Worm (Caenorhabditis elegans) whole organism, L4 larva: ENCODE measurements around the gene C45H4.18.

Experiments used
- F49E8.2 ChIP-seq: sonication (generic microtip); optimal IDR thresholded peaks from 2 replicates; lab custom pipeline; 2016; ENCODE audit warnings: missing compliant biosample characterization, mild to moderate bottlenecking, missing genetic modification characterization, borderline replicate concordance
- T20F7.1 ChIP-seq: fragments of 200-800 bp; sonication (Bioruptor generic); optimal IDR thresholded peaks from 2 replicates; lab custom pipeline; 2018; ENCODE audit warnings: mild to moderate bottlenecking, missing genetic modification characterization, missing compliant biosample characterization
- T26A8.4 ChIP-seq: fragments of 200-800 bp; sonication (Bioruptor generic); IDR thresholded peaks from 2 replicates; pipeline ENCODE4 v1.3.6; 2022; ENCODE audit warnings: missing genetic modification characterization, missing compliant biosample characterization
- Y105C5A.15 ChIP-seq: fragments of 200-800 bp; sonication (Bioruptor generic); IDR thresholded peaks from 2 replicates; pipeline ENCODE4 v1.3.6; 2022; ENCODE audit warnings: missing genetic modification characterization, missing compliant biosample characterization
- Y5F2A.4 ChIP-seq: fragments of 200-800 bp; sonication (Bioruptor generic); optimal IDR thresholded peaks from 2 replicates; lab custom pipeline; 2018; ENCODE audit warnings: mild to moderate bottlenecking, missing genetic modification characterization, missing compliant biosample characterization
- aly-2 ChIP-seq: sonication (generic microtip); optimal IDR thresholded peaks from 2 replicates; lab custom pipeline; 2018; ENCODE audit warnings: missing biosample characterization, missing genetic modification characterization
- attf-4 ChIP-seq: sonication (generic microtip); optimal IDR thresholded peaks from 3 replicates; lab custom pipeline; 2017; ENCODE audit warnings: missing biosample characterization, missing genetic modification characterization
- ceh-20 ChIP-seq: fragments of 200-800 bp; sonication (Bioruptor generic); IDR thresholded peaks from 2 replicates; pipeline ENCODE4 v1.3.6; 2022; ENCODE audit warnings: missing genetic modification reagents, missing genetic modification characterization, missing compliant biosample characterization
- ceh-32 ChIP-seq: sonication (generic microtip); optimal IDR thresholded peaks from 2 replicates; lab custom pipeline; 2016; ENCODE audit warnings: mild to moderate bottlenecking, missing genetic modification characterization, missing compliant biosample characterization; ENCODE audit not compliant: poor library complexity
- ceh-44 ChIP-seq: fragments of 200-800 bp; sonication (Bioruptor generic); IDR thresholded peaks from 2 replicates; pipeline ENCODE4 v1.3.6; 2022; ENCODE audit warnings: missing genetic modification reagents, missing genetic modification characterization, missing compliant biosample characterization
- ceh-82 ChIP-seq: sonication (generic microtip); optimal IDR thresholded peaks from 2 replicates; lab custom pipeline; 2017; ENCODE audit warnings: missing biosample characterization, missing genetic modification characterization
- daf-16 ChIP-seq, 3 experiments: sonication (generic microtip); optimal IDR thresholded peaks; 2 replicates each; lab custom pipeline; 2016 to 2017; ENCODE audit warnings: missing genetic modification characterization in 3 of 3, missing genetic modification reagents in 3 of 3, mild to moderate bottlenecking in 2 of 3, missing compliant biosample characterization in 2 of 3, missing biosample characterization in 1 of 3, moderate library complexity in 1 of 3
- daf-8 ChIP-seq: fragments of 200-800 bp; sonication (Bioruptor generic); IDR thresholded peaks from 2 replicates; pipeline ENCODE4 v1.3.6; 2022; ENCODE audit warnings: missing genetic modification characterization, missing compliant biosample characterization
- dmd-6 ChIP-seq: fragments of 200-800 bp; sonication (Bioruptor generic); IDR thresholded peaks from 2 replicates; pipeline ENCODE4 v1.3.6; 2022; ENCODE audit warnings: missing genetic modification reagents, missing genetic modification characterization, missing compliant biosample characterization
- dpl-1 ChIP-seq: fragments of 150-350 bp; optimal IDR thresholded peaks from 2 replicates; lab custom pipeline; 2014; ENCODE audit warnings: missing biosample characterization, missing genetic modification reagents, missing genetic modification characterization
- duxl-1 ChIP-seq: sonication (generic microtip); optimal IDR thresholded peaks from 2 replicates; lab custom pipeline; 2016; ENCODE audit warnings: mild to moderate bottlenecking, missing genetic modification characterization, moderate library complexity, missing compliant biosample characterization; ENCODE audit not compliant: poor library complexity
- dve-1 ChIP-seq: sonication (generic microtip); optimal IDR thresholded peaks from 2 replicates; lab custom pipeline; 2017; ENCODE audit warnings: antibody characterized with exemption, mild to moderate bottlenecking, missing genetic modification characterization, missing compliant biosample characterization; ENCODE audit not compliant: insufficient read depth
- egl-43 ChIP-seq: fragments of 200-800 bp; sonication (Bioruptor generic); IDR thresholded peaks from 2 replicates; pipeline ENCODE4 v1.3.6; 2022; ENCODE audit warnings: missing genetic modification reagents, missing genetic modification characterization, missing compliant biosample characterization
- fos-1 ChIP-seq: fragments of 150-350 bp; optimal IDR thresholded peaks from 2 replicates; lab custom pipeline; 2014; ENCODE audit warnings: missing biosample characterization, missing genetic modification characterization
- hif-1 ChIP-seq, 2 experiments: sonication (generic microtip); optimal IDR thresholded peaks; 2 replicates each; lab custom pipeline; 2016 to 2017; ENCODE audit warnings: missing compliant biosample characterization in 2 of 2, missing genetic modification characterization in 2 of 2, missing genetic modification reagents in 2 of 2, missing genotype in 2 of 2, mild to moderate bottlenecking in 1 of 2
- hlh-11 ChIP-seq: fragments of 200-800 bp; sonication (Bioruptor generic); optimal IDR thresholded peaks from 2 replicates; lab custom pipeline; 2018; ENCODE audit warnings: mild to moderate bottlenecking, missing genetic modification characterization, missing compliant biosample characterization
- lin-38 ChIP-seq: fragments of 200-800 bp; sonication (Bioruptor generic); IDR thresholded peaks from 2 replicates; pipeline ENCODE4 v1.3.6; 2022; ENCODE audit warnings: missing genetic modification reagents, missing genetic modification characterization, missing compliant biosample characterization
- lin-39 ChIP-seq: fragments of 150-350 bp; optimal IDR thresholded peaks from 2 replicates; lab custom pipeline; 2014; ENCODE audit warnings: missing biosample characterization, missing genetic modification reagents, missing genetic modification characterization
- lsy-2 ChIP-seq, 2 experiments: fragments of 150-350 bp in 1 of 2; sonication (generic microtip) in 1 of 2; optimal IDR thresholded peaks; 2 replicates each; lab custom pipeline; 2014 to 2017; ENCODE audit warnings: missing biosample characterization in 2 of 2, missing genetic modification characterization in 2 of 2
- madf-9 ChIP-seq: fragments of 200-800 bp; sonication (Bioruptor generic); conservative IDR thresholded peaks from 2 replicates; pipeline ENCODE4 v1.3.6; 2022; ENCODE audit warnings: missing genetic modification reagents, missing genetic modification characterization, missing compliant biosample characterization
- mxl-3 ChIP-seq: fragments of 200-800 bp; sonication (Bioruptor generic); optimal IDR thresholded peaks from 2 replicates; lab custom pipeline; 2018; ENCODE audit warnings: mild to moderate bottlenecking, missing genetic modification characterization, missing compliant biosample characterization
- nhr-111 ChIP-seq: fragments of 200-800 bp; sonication (Bioruptor generic); optimal IDR thresholded peaks from 2 replicates; lab custom pipeline; 2018; ENCODE audit warnings: mild to moderate bottlenecking, missing genetic modification characterization, missing compliant biosample characterization
- nhr-237 ChIP-seq: sonication (generic microtip); optimal IDR thresholded peaks from 2 replicates; lab custom pipeline; 2017; ENCODE audit warnings: missing biosample characterization, missing genetic modification characterization
- nhr-28 ChIP-seq: fragments of 150-350 bp; optimal IDR thresholded peaks from 2 replicates; lab custom pipeline; 2014; ENCODE audit warnings: missing biosample characterization, missing genetic modification characterization
- nhr-42 ChIP-seq: fragments of 200-800 bp; sonication (Bioruptor generic); IDR thresholded peaks from 2 replicates; pipeline ENCODE4 v1.3.6; 2022; ENCODE audit warnings: missing genetic modification characterization, missing compliant biosample characterization
- nhr-76 ChIP-seq: fragments of 150-350 bp; optimal IDR thresholded peaks from 2 replicates; lab custom pipeline; 2014; ENCODE audit warnings: missing biosample characterization, missing genetic modification characterization
- rbr-2 ChIP-seq: sonication (generic microtip); optimal IDR thresholded peaks from 2 replicates; lab custom pipeline; 2016; ENCODE audit warnings: missing genotype, missing genetic modification characterization, missing compliant biosample characterization
- saeg-2 ChIP-seq: fragments of 200-800 bp; sonication (Bioruptor generic); IDR thresholded peaks from 2 replicates; pipeline ENCODE4 v1.3.6; 2022; ENCODE audit warnings: missing genetic modification reagents, missing genetic modification characterization, missing compliant biosample characterization
- set-16 ChIP-seq: fragments of 200-800 bp; sonication (Bioruptor generic); IDR thresholded peaks from 2 replicates; pipeline ENCODE4 v1.3.6; 2022; ENCODE audit warnings: missing genetic modification reagents, missing genetic modification characterization, missing compliant biosample characterization
- spr-3 ChIP-seq: fragments of 200-800 bp; sonication (Bioruptor generic); optimal IDR thresholded peaks from 2 replicates; lab custom pipeline; 2018; ENCODE audit warnings: mild to moderate bottlenecking, missing genetic modification characterization, missing compliant biosample characterization
- tra-1 ChIP-seq: fragments of 200-800 bp; sonication (Bioruptor generic); IDR thresholded peaks from 2 replicates; pipeline ENCODE4 v1.3.6; 2022; ENCODE audit warnings: missing genetic modification reagents, missing genetic modification characterization, missing compliant biosample characterization
- unc-130 ChIP-seq: sonication (generic microtip); optimal IDR thresholded peaks from 2 replicates; lab custom pipeline; 2016; ENCODE audit warnings: missing genetic modification reagents, missing genetic modification characterization, missing compliant biosample characterization
- unc-39 ChIP-seq: sonication (generic microtip); optimal IDR thresholded peaks from 2 replicates; lab custom pipeline; 2017; ENCODE audit warnings: missing biosample characterization, missing genetic modification characterization
- unc-62 ChIP-seq, 3 experiments: fragments of 150-350 bp in 1 of 3; sonication (generic microtip); optimal IDR thresholded peaks in 2 of 3; peaks in 1 of 3; 1 replicate in 1 of 3; 2 replicates in 2 of 3; lab custom pipeline; 2014 to 2017; ENCODE audit warnings: missing biosample characterization in 3 of 3, missing genetic modification characterization in 3 of 3, missing genetic modification reagents in 3 of 3, missing genotype in 1 of 3
- zip-2 ChIP-seq: fragments of 150-350 bp; optimal IDR thresholded peaks from 2 replicates; lab custom pipeline; 2014; ENCODE audit warnings: missing biosample characterization, missing genetic modification characterization

Gene C45H4.18

ce11 chrV:2126996-2127585 lies 48.3 kb upstream of the C45H4.18 start, which contains the start of gene ldp-1 (continued):
- TF ChIP-seq hlh-11 (tag; lab: Kevin White, UChicago) (peak; percentile 34), daf-8 (GFP tag; lab: Robert Waterston, UW) (no peak), nhr-42 (no peak), set-16 (GFP tag; lab: Robert Waterston, UW) (no peak), saeg-2 (GFP tag; lab: Robert Waterston, UW) (no peak), dpl-1 (peak; percentile 94), unc-62 (GFP tag; optimal IDR thresholded peaks at IDR 0.05 in 1 of 2; lab: Kevin White, UChicago) (peak in 1 of 2 experiments; percentile 88), unc-62 (tag; optimal IDR thresholded peaks at IDR 0.05; lab: Kevin White, UChicago) (no peak), Y5F2A.4 (GFP tag; lab: Kevin White, UChicago) (no peak), rbr-2 (tag; lab: Kevin White, UChicago) (peak; percentile 13), nhr-111 (GFP tag; lab: Kevin White, UChicago) (no peak), lsy-2 (tag; optimal IDR thresholded peaks at IDR 0.05; lab: Kevin White, UChicago) (peak in 1 of 2 experiments; percentile 73), nhr-76 (tag; lab: Kevin White, UChicago) (no peak), attf-4 (tag; lab: Kevin White, UChicago) (no peak), dve-1 (tag; lab: Kevin White, UChicago) (peak; percentile 20), lin-38 (GFP tag; lab: Robert Waterston, UW) (peak; percentile 64), unc-39 (tag; lab: Kevin White, UChicago) (no peak), F49E8.2 (tag; lab: Kevin White, UChicago) (peak; percentile 25), duxl-1 (tag; lab: Kevin White, UChicago) (peak; percentile 58), hif-1 (tag; optimal IDR thresholded peaks at IDR 0.05; lab: Kevin White, UChicago) (peak in 1 of 2 experiments; percentile 78), aly-2 (tag; lab: Kevin White, UChicago) (no peak), ceh-32 (no peak), mxl-3 (GFP tag; lab: Kevin White, UChicago) (no peak), spr-3 (no peak), ceh-20 (GFP tag; lab: Robert Waterston, UW) (no peak; the same call in 1 of the 2 replicates), ceh-82 (tag; lab: Kevin White, UChicago) (no peak), nhr-237 (tag; lab: Kevin White, UChicago) (no peak), ceh-44 (GFP tag; lab: Robert Waterston, UW) (no peak), unc-130 (GFP tag; lab: Kevin White, UChicago) (peak; percentile 31), T20F7.1 (GFP tag; lab: Kevin White, UChicago) (no peak), Y105C5A.15 (no peak), nhr-28 (peak; percentile 7), daf-16 (GFP tag; optimal IDR thresholded peaks at IDR 0.05; lab: Kevin White, UChicago) (no peak), daf-16 (tag; optimal IDR thresholded peaks at IDR 0.05; lab: Kevin White, UChicago) (no peak), fos-1 (tag; lab: Kevin White, UChicago) (no peak), T26A8.4 (peak; percentile 56; the same call in 1 of the 2 replicates), madf-9 (GFP tag; lab: Robert Waterston, UW) (0 out of 2 replicates have a peak, but pooled peaks have one; percentile 26)

- TF ChIP-seq dmd-6 (GFP tag; lab: Robert Waterston, UW) (no peak), lin-39 (tag; lab: Kevin White, UChicago) (no peak), set-16 (GFP tag; lab: Robert Waterston, UW) (peak; percentile 31; the same call in 1 of the 2 replicates), tra-1 (no peak), egl-43 (GFP tag; lab: Robert Waterston, UW) (peak; percentile 65; the same call in 1 of the 2 replicates), zip-2 (no peak), aly-2 (tag; lab: Kevin White, UChicago) (no peak)
Observed at ce11 chrV:2132675-2133074, 42.7 kb upstream of the C45H4.18 start.
